Worm (Caenorhabditis elegans) whole organism, late embryonic: Measurements from ENCODE around the gene C38D4.10.

Experiments
- C38D4.7 ChIP-seq: fragments of 200-800 bp; sonication (Bioruptor generic); optimal IDR thresholded peaks from 2 replicates; lab custom pipeline; 2018; ENCODE audit warnings: mild to moderate bottlenecking, missing genetic modification characterization, moderate library complexity, missing compliant biosample characterization
- T23F11.4 ChIP-seq: fragments of 200-800 bp; sonication (Bioruptor generic); optimal IDR thresholded peaks from 2 replicates; lab custom pipeline; 2018; ENCODE audit warnings: mild to moderate bottlenecking, missing genetic modification characterization, missing compliant biosample characterization
- Y22D7AL.16 ChIP-seq: sonication (generic microtip); optimal IDR thresholded peaks from 2 replicates; lab custom pipeline; 2016; ENCODE audit warnings: missing genetic modification characterization, missing compliant biosample characterization
- ahr-1 ChIP-seq: sonication (generic microtip); optimal IDR thresholded peaks from 2 replicates; lab custom pipeline; 2016; ENCODE audit warnings: missing genetic modification characterization, missing compliant biosample characterization
- ceh-18 ChIP-seq: sonication (generic microtip); optimal IDR thresholded peaks from 2 replicates; lab custom pipeline; 2016; ENCODE audit warnings: missing genetic modification characterization, missing compliant biosample characterization
- ceh-22 ChIP-seq: sonication (generic microtip); optimal IDR thresholded peaks from 2 replicates; lab custom pipeline; 2017; ENCODE audit warnings: missing biosample characterization, missing genetic modification characterization
- ceh-48 ChIP-seq: sonication (generic microtip); optimal IDR thresholded peaks from 2 replicates; lab custom pipeline; 2016; ENCODE audit warnings: missing genetic modification characterization, inconsistent platforms, missing compliant biosample characterization
- ceh-6 ChIP-seq: fragments of 200-800 bp; sonication (Bioruptor generic); optimal IDR thresholded peaks from 2 replicates; lab custom pipeline; 2018; ENCODE audit warnings: mild to moderate bottlenecking, missing genetic modification characterization, missing compliant biosample characterization
- che-1 ChIP-seq: sonication (generic microtip); optimal IDR thresholded peaks from 2 replicates; lab custom pipeline; 2016; ENCODE audit warnings: mild to moderate bottlenecking, missing genetic modification characterization, missing compliant biosample characterization
- dmd-4 ChIP-seq: sonication (generic microtip); optimal IDR thresholded peaks from 2 replicates; lab custom pipeline; 2016; ENCODE audit warnings: borderline replicate concordance, missing genetic modification characterization, missing compliant biosample characterization
- elt-2 ChIP-seq: sonication (generic microtip); optimal IDR thresholded peaks from 2 replicates; lab custom pipeline; 2016; ENCODE audit warnings: missing genetic modification reagents, missing genetic modification characterization, missing compliant biosample characterization
- elt-4 ChIP-seq: sonication (generic microtip); optimal IDR thresholded peaks from 2 replicates; lab custom pipeline; 2016; ENCODE audit warnings: missing genetic modification characterization, missing compliant biosample characterization
- fax-1 ChIP-seq: sonication (generic microtip); optimal IDR thresholded peaks from 2 replicates; lab custom pipeline; 2016; ENCODE audit warnings: missing genotype, missing genetic modification characterization, missing compliant biosample characterization
- fkh-6 ChIP-seq: sonication (generic microtip); optimal IDR thresholded peaks from 2 replicates; lab custom pipeline; 2016; ENCODE audit warnings: missing genetic modification characterization, missing compliant biosample characterization
- hlh-30 ChIP-seq: sonication (generic microtip); optimal IDR thresholded peaks from 2 replicates; lab custom pipeline; 2017; ENCODE audit warnings: antibody characterized with exemption, missing genetic modification characterization, missing compliant biosample characterization; ENCODE audit not compliant: insufficient read depth
- lim-6 ChIP-seq: sonication (generic microtip); optimal IDR thresholded peaks from 2 replicates; lab custom pipeline; 2016; ENCODE audit warnings: missing genetic modification characterization, missing compliant biosample characterization
- madf-2 ChIP-seq: sonication (generic microtip); optimal IDR thresholded peaks from 2 replicates; lab custom pipeline; 2017; ENCODE audit warnings: missing genetic modification characterization, missing compliant biosample characterization
- nhr-232 ChIP-seq: sonication (generic microtip); optimal IDR thresholded peaks from 2 replicates; lab custom pipeline; 2016; ENCODE audit warnings: missing genetic modification characterization, missing compliant biosample characterization
- npax-4 ChIP-seq: sonication (generic microtip); optimal IDR thresholded peaks from 2 replicates; lab custom pipeline; 2016; ENCODE audit warnings: missing genetic modification characterization, missing compliant biosample characterization
- odd-2 ChIP-seq: sonication (generic microtip); optimal IDR thresholded peaks from 2 replicates; lab custom pipeline; 2017; ENCODE audit warnings: antibody characterized with exemption, mild to moderate bottlenecking, missing genetic modification characterization, missing compliant biosample characterization
- pat-9 ChIP-seq: fragments of 200-800 bp; sonication (Bioruptor generic); optimal IDR thresholded peaks from 2 replicates; lab custom pipeline; 2018; ENCODE audit warnings: mild to moderate bottlenecking, missing genetic modification characterization, moderate library complexity, missing compliant biosample characterization
- pha-2 ChIP-seq: sonication (generic microtip); optimal IDR thresholded peaks from 2 replicates; lab custom pipeline; 2017; ENCODE audit warnings: mild to moderate bottlenecking, missing genetic modification characterization, missing compliant biosample characterization
- pros-1 ChIP-seq: fragments of 150-350 bp; optimal IDR thresholded peaks from 2 replicates; lab custom pipeline; 2014; ENCODE audit warnings: missing biosample characterization, missing genetic modification reagents, missing genetic modification characterization
- ref-2 ChIP-seq: sonication (generic microtip); optimal IDR thresholded peaks from 2 replicates; lab custom pipeline; 2016; ENCODE audit warnings: missing genetic modification characterization, missing compliant biosample characterization
- sdc-2 ChIP-seq: sonication (generic microtip); optimal IDR thresholded peaks from 2 replicates; lab custom pipeline; 2016; ENCODE audit warnings: missing genotype, missing genetic modification characterization, missing compliant biosample characterization
- sox-2 ChIP-seq: fragments of 200-800 bp; sonication (Bioruptor generic); IDR thresholded peaks from 2 replicates; pipeline ENCODE4 v1.3.6; 2022; ENCODE audit warnings: missing genetic modification reagents, missing genetic modification characterization, missing compliant biosample characterization
- sox-4 ChIP-seq: sonication (generic microtip); optimal IDR thresholded peaks from 2 replicates; lab custom pipeline; 2017; ENCODE audit warnings: mild to moderate bottlenecking, missing genetic modification characterization, inconsistent platforms, missing compliant biosample characterization
- syd-9 ChIP-seq: sonication (generic microtip); optimal IDR thresholded peaks from 2 replicates; lab custom pipeline; 2016; ENCODE audit warnings: mild to moderate bottlenecking, missing genetic modification characterization, moderate library complexity, missing compliant biosample characterization
- tbx-2 ChIP-seq: sonication (generic microtip); optimal IDR thresholded peaks from 2 replicates; lab custom pipeline; 2016; ENCODE audit warnings: missing genetic modification characterization, missing compliant biosample characterization
- tbx-7 ChIP-seq: sonication (generic microtip); optimal IDR thresholded peaks from 2 replicates; lab custom pipeline; 2016; ENCODE audit warnings: missing genotype, missing genetic modification characterization, missing compliant biosample characterization
- ttx-3 ChIP-seq: sonication (generic microtip); optimal IDR thresholded peaks from 2 replicates; lab custom pipeline; 2016; ENCODE audit warnings: missing genetic modification reagents, missing genetic modification characterization, missing compliant biosample characterization
- unc-3 ChIP-seq, 2 experiments: fragments of 200-800 bp in 1 of 2; sonication (Bioruptor generic) in 1 of 2; sonication (generic microtip) in 1 of 2; conservative IDR thresholded peaks in 1 of 2; optimal IDR thresholded peaks in 1 of 2; 2 replicates each; pipeline versions ENCODE4 v1.3.6 to Lab custom; 2016 to 2022; ENCODE audit warnings: missing compliant biosample characterization in 2 of 2, missing genetic modification characterization in 2 of 2, missing genetic modification reagents in 1 of 2
- unc-86 ChIP-seq: sonication (generic microtip); optimal IDR thresholded peaks from 2 replicates; lab custom pipeline; 2016; ENCODE audit warnings: missing genetic modification characterization, missing compliant biosample characterization
- zip-5 ChIP-seq: sonication (generic microtip); optimal IDR thresholded peaks from 2 replicates; lab custom pipeline; 2016; ENCODE audit warnings: missing genetic modification characterization, missing compliant biosample characterization
- ztf-16 ChIP-seq: sonication (generic microtip); optimal IDR thresholded peaks from 2 replicates; lab custom pipeline; 2017; ENCODE audit warnings: missing genetic modification characterization, missing compliant biosample characterization

The C38D4.10 gene

ce11 chrIII:4826606-4827005 is 44.3 kb downstream of the C38D4.10 start, which contains the start of gene F26A1.3:
TSS of gene F26A1.3 (plus strand) at chrIII:4826906.
- TF ChIP-seq ceh-22 (tag; lab: Kevin White, UChicago): no peak
- TF ChIP-seq npax-4: no peak
- TF ChIP-seq ref-2 (tag; lab: Kevin White, UChicago): no peak
- TF ChIP-seq sdc-2 (tag; lab: Kevin White, UChicago): no peak
- TF ChIP-seq pros-1: no peak
- no peak for TF ChIP-seq sox-2 (GFP tag; lab: Robert Waterston, UW)
- TF ChIP-seq unc-3 (GFP tag; conservative IDR thresholded peaks at IDR 0.05; lab: Robert Waterston, UW): no peak
- TF ChIP-seq unc-3 (tag; optimal IDR thresholded peaks at IDR 0.05; lab: Kevin White, UChicago): no peak
- TF ChIP-seq tbx-2 (tag; lab: Kevin White, UChicago): no peak
- no peak for TF ChIP-seq odd-2 (tag; lab: Kevin White, UChicago)
- TF ChIP-seq nhr-232: no peak

DNA sequence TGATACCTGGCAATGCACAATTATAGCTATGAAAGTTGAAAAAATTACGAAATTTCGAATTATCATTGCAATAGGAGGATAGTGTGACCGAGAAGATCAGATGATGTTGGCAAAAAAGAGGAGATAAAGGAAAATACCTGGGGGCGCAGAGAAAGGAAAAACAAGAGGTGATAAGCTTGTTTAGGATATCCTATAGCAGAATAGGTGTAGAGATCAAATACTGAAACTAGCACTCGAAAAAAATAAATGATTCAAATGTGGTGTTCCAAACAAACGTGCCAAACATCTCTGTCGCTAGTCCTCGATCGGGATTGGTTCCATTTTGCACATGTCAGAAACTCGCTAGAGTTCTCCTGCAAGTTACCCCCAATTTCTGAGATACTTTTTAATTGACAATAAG is 47.1 kb downstream of the C38D4.10 start, which contains the start of gene F26A1.9:
TSS of gene F26A1.9 (minus strand) at position 101 of the 400 bp plus-strand sequence.
- TF ChIP-seq dmd-4 (tag; lab: Kevin White, UChicago) (no peak), odd-2 (tag; lab: Kevin White, UChicago) (no peak), pat-9 (no peak), fax-1 (tag; lab: Kevin White, UChicago) (no peak), C38D4.7 (GFP tag; lab: Kevin White, UChicago) (no peak), T23F11.4 (no peak), Y22D7AL.16 (tag; lab: Kevin White, UChicago) (no peak), ceh-48 (tag; lab: Kevin White, UChicago) (no peak), ttx-3 (tag; lab: Kevin White, UChicago) (no peak), elt-2 (no peak), ahr-1 (tag; lab: Kevin White, UChicago) (no peak), syd-9 (tag; lab: Kevin White, UChicago) (no peak), ceh-18 (no peak), zip-5 (no peak), lim-6 (no peak)

- TF ChIP-seq madf-2 (tag; lab: Kevin White, UChicago) (no peak), ceh-22 (tag; lab: Kevin White, UChicago) (no peak), hlh-30 (tag; lab: Kevin White, UChicago) (no peak), sox-4 (no peak), ztf-16 (tag; lab: Kevin White, UChicago) (no peak), tbx-7 (tag; lab: Kevin White, UChicago) (no peak), ref-2 (tag; lab: Kevin White, UChicago) (no peak), unc-86 (no peak), npax-4 (no peak), ceh-6 (no peak), syd-9 (tag; lab: Kevin White, UChicago) (no peak), che-1 (no peak), pha-2 (tag; lab: Kevin White, UChicago) (no peak), elt-4 (tag; lab: Kevin White, UChicago) (no peak), fkh-6 (tag; lab: Kevin White, UChicago) (no peak), ceh-48 (tag; lab: Kevin White, UChicago) (no peak)
Observed at ce11 chrIII:4830207-4830606, 47.9 kb downstream of the C38D4.10 start, which contains the start of gene nspd-9. TSS of gene nspd-9 (minus strand) at chrIII:4830307.
